Worm (Caenorhabditis elegans) whole organism, L4 larva: ENCODE data around the gene sdpn-1.

Source experiments
- D1046.2 ChIP-seq: fragments of 200-800 bp; sonication (Bioruptor generic); IDR thresholded peaks from 2 replicates; pipeline ENCODE4 v1.3.6; 2022; ENCODE audit warnings: missing genetic modification characterization, missing compliant biosample characterization
- F10B5.3 ChIP-seq: sonication (generic microtip); optimal IDR thresholded peaks from 2 replicates; lab custom pipeline; 2016; ENCODE audit warnings: mild to moderate bottlenecking, missing genetic modification characterization, missing compliant biosample characterization
- F37D6.2 ChIP-seq: sonication (generic microtip); optimal IDR thresholded peaks from 2 replicates; lab custom pipeline; 2016; ENCODE audit warnings: mild to moderate bottlenecking, missing genetic modification characterization, missing compliant biosample characterization
- F44E2.7 ChIP-seq: fragments of 200-800 bp; sonication (Bioruptor generic); IDR thresholded peaks from 2 replicates; pipeline ENCODE4 v2.1.2; 2022; ENCODE audit warnings: missing genetic modification characterization, missing compliant biosample characterization
- F49E8.2 ChIP-seq: sonication (generic microtip); optimal IDR thresholded peaks from 2 replicates; lab custom pipeline; 2016; ENCODE audit warnings: missing compliant biosample characterization, mild to moderate bottlenecking, missing genetic modification characterization, borderline replicate concordance
- R02D3.7 ChIP-seq: fragments of 150-350 bp; sonication (generic microtip); optimal IDR thresholded peaks from 3 replicates; lab custom pipeline; 2014; ENCODE audit warnings: missing biosample characterization, missing genetic modification characterization
- ZK546.5 ChIP-seq, 2 experiments: sonication (generic microtip); optimal IDR thresholded peaks; 2 replicates each; lab custom pipeline; 2017; ENCODE audit warnings: missing biosample characterization in 2 of 2, missing genetic modification characterization in 2 of 2
- aha-1 ChIP-seq: fragments of 150-350 bp; peaks from one replicate; lab custom pipeline; 2014; ENCODE audit warnings: missing biosample characterization, missing genetic modification characterization
- ama-1 ChIP-seq: fragments of 150-350 bp; optimal IDR thresholded peaks from 2 replicates; lab custom pipeline; 2014; ENCODE audit warnings: inconsistent platforms, mixed read lengths
- ceh-20 ChIP-seq: fragments of 200-800 bp; sonication (Bioruptor generic); IDR thresholded peaks from 2 replicates; pipeline ENCODE4 v1.3.6; 2022; ENCODE audit warnings: missing genetic modification reagents, missing genetic modification characterization, missing compliant biosample characterization
- ceh-28 ChIP-seq: fragments of 150-350 bp; optimal IDR thresholded peaks from 2 replicates; lab custom pipeline; 2014; ENCODE audit warnings: missing biosample characterization, missing genetic modification reagents, missing genetic modification characterization
- ceh-82 ChIP-seq: sonication (generic microtip); optimal IDR thresholded peaks from 2 replicates; lab custom pipeline; 2017; ENCODE audit warnings: missing biosample characterization, missing genetic modification characterization
- ces-1 ChIP-seq: fragments of 150-350 bp; sonication (generic microtip); optimal IDR thresholded peaks from 4 replicates; lab custom pipeline; 2014; ENCODE audit warnings: missing biosample characterization, missing genetic modification reagents, missing genetic modification characterization
- cey-2 ChIP-seq: sonication (generic microtip); optimal IDR thresholded peaks from 3 replicates; lab custom pipeline; 2017; ENCODE audit warnings: missing genetic modification characterization, mild to moderate bottlenecking, missing compliant biosample characterization, antibody characterized with exemption, borderline replicate concordance; ENCODE audit not compliant: insufficient read depth
- daf-12 ChIP-seq: fragments of 150-350 bp; optimal IDR thresholded peaks from 2 replicates; lab custom pipeline; 2014; ENCODE audit warnings: missing biosample characterization, missing genetic modification reagents, missing genetic modification characterization
- daf-16 ChIP-seq, 3 experiments: sonication (generic microtip); optimal IDR thresholded peaks; 2 replicates each; lab custom pipeline; 2016 to 2017; ENCODE audit warnings: missing genetic modification characterization in 3 of 3, missing genetic modification reagents in 3 of 3, mild to moderate bottlenecking in 2 of 3, missing compliant biosample characterization in 2 of 3, missing biosample characterization in 1 of 3, moderate library complexity in 1 of 3
- daf-8 ChIP-seq: fragments of 200-800 bp; sonication (Bioruptor generic); IDR thresholded peaks from 2 replicates; pipeline ENCODE4 v1.3.6; 2022; ENCODE audit warnings: missing genetic modification characterization, missing compliant biosample characterization
- dmd-8 ChIP-seq: fragments of 200-800 bp; sonication (Bioruptor generic); IDR thresholded peaks from 2 replicates; pipeline ENCODE4 v1.3.6; 2022; ENCODE audit warnings: missing genetic modification characterization, missing compliant biosample characterization
- duxl-1 ChIP-seq: sonication (generic microtip); optimal IDR thresholded peaks from 2 replicates; lab custom pipeline; 2016; ENCODE audit warnings: mild to moderate bottlenecking, missing genetic modification characterization, moderate library complexity, missing compliant biosample characterization; ENCODE audit not compliant: poor library complexity
- egl-27 ChIP-seq: sonication (generic microtip); optimal IDR thresholded peaks from 3 replicates; lab custom pipeline; 2017; ENCODE audit warnings: missing biosample characterization, missing genetic modification reagents, missing genetic modification characterization
- egl-43 ChIP-seq: fragments of 200-800 bp; sonication (Bioruptor generic); IDR thresholded peaks from 2 replicates; pipeline ENCODE4 v1.3.6; 2022; ENCODE audit warnings: missing genetic modification reagents, missing genetic modification characterization, missing compliant biosample characterization
- fos-1 ChIP-seq: fragments of 150-350 bp; optimal IDR thresholded peaks from 2 replicates; lab custom pipeline; 2014; ENCODE audit warnings: missing biosample characterization, missing genetic modification characterization
- gei-8 ChIP-seq: fragments of 200-800 bp; sonication (Bioruptor generic); optimal IDR thresholded peaks from 2 replicates; lab custom pipeline; 2018; ENCODE audit warnings: mild to moderate bottlenecking, missing genetic modification characterization, missing compliant biosample characterization
- hlh-11 ChIP-seq: fragments of 200-800 bp; sonication (Bioruptor generic); optimal IDR thresholded peaks from 2 replicates; lab custom pipeline; 2018; ENCODE audit warnings: mild to moderate bottlenecking, missing genetic modification characterization, missing compliant biosample characterization
- hlh-30 ChIP-seq: sonication (generic microtip); optimal IDR thresholded peaks from 2 replicates; lab custom pipeline; 2017; ENCODE audit warnings: antibody characterized with exemption, mild to moderate bottlenecking, missing genetic modification characterization, missing compliant biosample characterization; ENCODE audit not compliant: insufficient read depth
- lin-13 ChIP-seq: fragments of 150-350 bp; optimal IDR thresholded peaks from 2 replicates; lab custom pipeline; 2014; ENCODE audit warnings: missing biosample characterization, missing genetic modification reagents, missing genetic modification characterization
- lin-38 ChIP-seq: fragments of 200-800 bp; sonication (Bioruptor generic); IDR thresholded peaks from 2 replicates; pipeline ENCODE4 v1.3.6; 2022; ENCODE audit warnings: missing genetic modification reagents, missing genetic modification characterization, missing compliant biosample characterization
- madf-5 ChIP-seq, 2 experiments: fragments of 200-800 bp; sonication (Bioruptor generic); IDR thresholded peaks; 2 replicates each; pipeline ENCODE4 v1.3.6; 2022; ENCODE audit warnings: missing compliant biosample characterization in 2 of 2, missing genetic modification characterization in 2 of 2
- mdl-1 ChIP-seq, 2 experiments: fragments of 150-350 bp in 1 of 2; sonication (generic microtip) in 1 of 2; optimal IDR thresholded peaks; 2 replicates each; lab custom pipeline; 2014 to 2017; ENCODE audit warnings: missing biosample characterization in 2 of 2, missing genetic modification characterization in 2 of 2
- mep-1 ChIP-seq: fragments of 150-350 bp; sonication (generic microtip); optimal IDR thresholded peaks from 3 replicates; lab custom pipeline; 2014; ENCODE audit warnings: missing biosample characterization, missing genetic modification characterization
- mes-2 ChIP-seq: sonication (generic microtip); optimal IDR thresholded peaks from 2 replicates; lab custom pipeline; 2016; ENCODE audit warnings: missing genotype, mild to moderate bottlenecking, missing genetic modification characterization, missing compliant biosample characterization; ENCODE audit not compliant: poor library complexity, severe bottlenecking
- mxl-3 ChIP-seq: fragments of 200-800 bp; sonication (Bioruptor generic); optimal IDR thresholded peaks from 2 replicates; lab custom pipeline; 2018; ENCODE audit warnings: mild to moderate bottlenecking, missing genetic modification characterization, missing compliant biosample characterization
- nhr-10 ChIP-seq: fragments of 150-350 bp; optimal IDR thresholded peaks from 2 replicates; lab custom pipeline; 2014; ENCODE audit warnings: missing biosample characterization, missing genetic modification characterization
- nhr-102 ChIP-seq: sonication (generic microtip); optimal IDR thresholded peaks from 2 replicates; lab custom pipeline; 2016; ENCODE audit warnings: mild to moderate bottlenecking, missing genetic modification characterization, moderate library complexity, missing compliant biosample characterization
- nhr-41 ChIP-seq: fragments of 200-800 bp; sonication (Bioruptor generic); IDR thresholded peaks from 2 replicates; pipeline ENCODE4 v1.3.6; 2022; ENCODE audit warnings: missing genetic modification reagents, missing genetic modification characterization, missing compliant biosample characterization
- nhr-76 ChIP-seq: fragments of 150-350 bp; optimal IDR thresholded peaks from 2 replicates; lab custom pipeline; 2014; ENCODE audit warnings: missing biosample characterization, missing genetic modification characterization
- nhr-77 ChIP-seq: fragments of 150-350 bp; optimal IDR thresholded peaks from 2 replicates; lab custom pipeline; 2014; ENCODE audit warnings: missing biosample characterization, missing genetic modification characterization
- pha-4 ChIP-seq, 2 experiments: fragments of 150-350 bp in 1 of 2; fragments of 200-800 bp in 1 of 2; sonication (Bioruptor generic) in 1 of 2; IDR thresholded peaks in 1 of 2; optimal IDR thresholded peaks in 1 of 2; 2 replicates each; pipeline versions ENCODE4 v1.3.6 to Lab custom; 2014 to 2022; ENCODE audit warnings: missing genetic modification characterization in 2 of 2, missing genetic modification reagents in 2 of 2, missing biosample characterization in 1 of 2, missing compliant biosample characterization in 1 of 2
- pqm-1 ChIP-seq: sonication (generic microtip); optimal IDR thresholded peaks from 2 replicates; lab custom pipeline; 2017; ENCODE audit warnings: missing biosample characterization, missing genetic modification characterization
- rbr-2 ChIP-seq: sonication (generic microtip); optimal IDR thresholded peaks from 2 replicates; lab custom pipeline; 2016; ENCODE audit warnings: missing genotype, missing genetic modification characterization, missing compliant biosample characterization
- saeg-2 ChIP-seq: fragments of 200-800 bp; sonication (Bioruptor generic); IDR thresholded peaks from 2 replicates; pipeline ENCODE4 v1.3.6; 2022; ENCODE audit warnings: missing genetic modification reagents, missing genetic modification characterization, missing compliant biosample characterization
- set-16 ChIP-seq: fragments of 200-800 bp; sonication (Bioruptor generic); IDR thresholded peaks from 2 replicates; pipeline ENCODE4 v1.3.6; 2022; ENCODE audit warnings: missing genetic modification reagents, missing genetic modification characterization, missing compliant biosample characterization
- skn-1 ChIP-seq: fragments of 150-350 bp; optimal IDR thresholded peaks from 2 replicates; lab custom pipeline; 2014; ENCODE audit warnings: missing biosample characterization, missing genetic modification characterization
- spr-1 ChIP-seq: sonication (generic microtip); optimal IDR thresholded peaks from 2 replicates; lab custom pipeline; 2016; ENCODE audit warnings: mild to moderate bottlenecking, missing genetic modification characterization, missing compliant biosample characterization
- tra-1 ChIP-seq: fragments of 200-800 bp; sonication (Bioruptor generic); IDR thresholded peaks from 2 replicates; pipeline ENCODE4 v1.3.6; 2022; ENCODE audit warnings: missing genetic modification reagents, missing genetic modification characterization, missing compliant biosample characterization
- unc-130 ChIP-seq: sonication (generic microtip); optimal IDR thresholded peaks from 2 replicates; lab custom pipeline; 2016; ENCODE audit warnings: missing genetic modification reagents, missing genetic modification characterization, missing compliant biosample characterization
- zag-1 ChIP-seq: fragments of 150-350 bp; optimal IDR thresholded peaks from 2 replicates; lab custom pipeline; 2014; ENCODE audit warnings: missing biosample characterization, missing genetic modification characterization
- zip-11 ChIP-seq: fragments of 200-800 bp; sonication (Bioruptor generic); IDR thresholded peaks from 2 replicates; pipeline ENCODE4 v1.3.6; 2022; ENCODE audit warnings: missing genetic modification characterization, missing compliant biosample characterization

Gene sdpn-1

DNA sequence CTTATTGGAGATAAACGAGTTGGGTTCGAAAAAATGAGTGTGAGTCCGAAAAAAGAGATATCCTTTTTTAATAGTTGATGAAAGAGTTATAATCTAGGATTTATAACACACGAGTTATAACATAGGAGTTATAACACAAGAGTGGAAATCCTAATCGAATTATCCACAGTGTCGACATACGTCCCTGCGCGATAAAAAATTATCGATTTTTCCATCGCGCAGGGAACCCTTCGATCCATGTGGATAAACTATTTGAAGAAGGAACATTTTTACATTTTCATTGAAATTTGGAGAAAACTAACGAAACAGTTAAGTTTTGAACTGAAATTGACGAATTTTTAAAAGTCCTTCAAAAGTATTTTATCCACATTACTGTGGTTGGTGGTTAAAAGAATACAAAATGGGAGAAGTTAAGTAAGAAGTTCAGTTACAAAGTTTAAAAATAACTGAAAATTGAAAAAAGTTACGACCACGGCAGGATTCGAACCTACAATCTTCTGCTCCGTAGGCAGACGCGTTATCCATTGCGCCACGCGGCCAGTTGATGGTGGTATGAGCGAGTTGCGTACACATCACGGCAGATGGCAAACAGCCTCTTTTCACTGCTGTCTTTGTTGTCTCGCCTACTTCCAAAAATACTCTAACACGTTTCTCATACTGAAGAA lies 38.3 kb upstream of the sdpn-1 start (continued):
- TF ChIP-seq egl-27, result peak; percentile 84
- peak; percentile 83 for TF ChIP-seq lin-13 (GFP tag; lab: Kevin White, UChicago)
- peak; percentile 100 for TF ChIP-seq mep-1 (tag; lab: Kevin White, UChicago)
- peak; percentile 95 for TF ChIP-seq ceh-20 (GFP tag; lab: Robert Waterston, UW)
- peak; percentile 98 for TF ChIP-seq mes-2 (tag; lab: Kevin White, UChicago)
- TF ChIP-seq skn-1 (tag; lab: Kevin White, UChicago), result no peak
- TF ChIP-seq unc-130 (GFP tag; lab: Kevin White, UChicago), result no peak
- peak; percentile 98 for TF ChIP-seq duxl-1
- peak; percentile 98 for TF ChIP-seq ceh-82
- TF ChIP-seq mdl-1 (tag; optimal IDR thresholded peaks at IDR 0.05; lab: Kevin White, UChicago), result peak; percentile 89 to 93
- peak; percentile 96 to 98 for TF ChIP-seq daf-16 (GFP tag; optimal IDR thresholded peaks at IDR 0.05; lab: Kevin White, UChicago)
- TF ChIP-seq daf-16 (tag; optimal IDR thresholded peaks at IDR 0.05; lab: Kevin White, UChicago), result peak; percentile 60
- TF ChIP-seq F44E2.7 (GFP tag; lab: Robert Waterston, UW), result peak; percentile 84; the same call in 1 of the 2 replicates
- peak; percentile 9 for TF ChIP-seq R02D3.7 (tag; lab: Kevin White, UChicago)
- TF ChIP-seq pqm-1 (tag; lab: Kevin White, UChicago), result peak; percentile 61
- peak; percentile 90 for TF ChIP-seq egl-43 (GFP tag; lab: Robert Waterston, UW)
- peak; percentile 99 for TF ChIP-seq nhr-10 (tag; lab: Kevin White, UChicago)
- TF ChIP-seq tra-1 (GFP tag; lab: Robert Waterston, UW), result peak; percentile 95
- peak; percentile 24; the same call in 1 of the 2 replicates for TF ChIP-seq set-16 (GFP tag; lab: Robert Waterston, UW)
- TF ChIP-seq D1046.2 (GFP tag; lab: Robert Waterston, UW), result peak; percentile 82
- TF ChIP-seq daf-8 (GFP tag; lab: Robert Waterston, UW), result peak; percentile 86; the same call in 1 of the 2 replicates
- peak; percentile 43 for TF ChIP-seq nhr-41 (GFP tag; lab: Robert Waterston, UW)
- TF ChIP-seq fos-1 (tag; lab: Kevin White, UChicago), result peak; percentile 93
- peak; percentile 79 for TF ChIP-seq nhr-76 (tag; lab: Kevin White, UChicago)
- TF ChIP-seq F10B5.3 (tag; lab: Kevin White, UChicago), result peak; percentile 96
- TF ChIP-seq rbr-2 (tag; lab: Kevin White, UChicago), result peak; percentile 98
- TF ChIP-seq pha-4 (GFP tag; IDR thresholded peaks at IDR 0.05; lab: Robert Waterston, UW), result peak; percentile 94
- TF ChIP-seq pha-4 (tag; optimal IDR thresholded peaks at IDR 0.05; lab: Kevin White, UChicago), result peak; percentile 81
- TF ChIP-seq gei-8 (GFP tag; lab: Kevin White, UChicago), result peak; percentile 90
- TF ChIP-seq zag-1 (tag; lab: Kevin White, UChicago), result peak; percentile 96
- TF ChIP-seq hlh-11 (tag; lab: Kevin White, UChicago), result peak; percentile 98
- peak; percentile 99 for TF ChIP-seq nhr-102 (tag; lab: Kevin White, UChicago)
- TF ChIP-seq ama-1 (lab: Kevin White, UChicago), result no peak
- TF ChIP-seq saeg-2, result peak; percentile 89
- TF ChIP-seq nhr-77 (tag; lab: Kevin White, UChicago), result peak; percentile 100
- TF ChIP-seq dmd-8 (GFP tag; lab: Robert Waterston, UW), result peak; percentile 90
- peak; percentile 99 for TF ChIP-seq F37D6.2 (tag; lab: Kevin White, UChicago)
- no peak for TF ChIP-seq cey-2 (tag; lab: Kevin White, UChicago)
- peak; percentile 96 for TF ChIP-seq hlh-30 (tag; lab: Kevin White, UChicago)
- peak; percentile 17 for TF ChIP-seq daf-12 (tag; lab: Kevin White, UChicago)
- peak; percentile 89 for TF ChIP-seq mxl-3
- TF ChIP-seq zip-11 (GFP tag; lab: Robert Waterston, UW), result peak; percentile 43; the same call in 1 of the 2 replicates
- TF ChIP-seq lin-38, result peak; percentile 81
- peak; percentile 49 to 77 for TF ChIP-seq ZK546.5 (tag; optimal IDR thresholded peaks at IDR 0.05; lab: Kevin White, UChicago)
- peak; percentile 97 for TF ChIP-seq spr-1 (tag; lab: Kevin White, UChicago)
- TF ChIP-seq ceh-28 (tag; lab: Kevin White, UChicago), result peak; percentile 100
- TF ChIP-seq aha-1 (tag; lab: Kevin White, UChicago), result peak; percentile 100
- peak; percentile 69 to 94; a peak in 3 of 4 replicates for TF ChIP-seq madf-5 (GFP tag; IDR thresholded peaks at IDR 0.05; lab: Robert Waterston, UW)
- peak; percentile 95 for TF ChIP-seq ces-1 (GFP tag; lab: Kevin White, UChicago)
- peak; percentile 4 for TF ChIP-seq F49E8.2 (tag; lab: Kevin White, UChicago)
